Fruit fly (Drosophila melanogaster) whole organism, pupa: ENCODE data around the gene Iris.

Experiments used
- CG10348 ChIP-seq: fragments of 200-800 bp; sonication (Bioruptor generic); IDR thresholded peaks from 2 replicates; pipeline ENCODE4 v1.3.6; 2022; ENCODE audit warnings: missing biosample characterization, missing genetic modification characterization
- CG13204 ChIP-seq: fragments of 200-800 bp; sonication (Bioruptor generic); optimal IDR thresholded peaks from 2 replicates; lab custom pipeline; 2018; ENCODE audit warnings: missing biosample characterization, mild to moderate bottlenecking, missing genetic modification characterization, moderate library complexity
- CG14655 ChIP-seq: fragments of 200-800 bp; sonication (Bioruptor generic); optimal IDR thresholded peaks from 3 replicates; lab custom pipeline; 2017; ENCODE audit warnings: mild to moderate bottlenecking, missing biosample characterization, missing genetic modification reagents, missing genetic modification characterization
- CG34367 ChIP-seq: fragments of 200-800 bp; sonication (Bioruptor generic); optimal IDR thresholded peaks from 2 replicates; lab custom pipeline; 2018; ENCODE audit warnings: missing biosample characterization, mild to moderate bottlenecking, missing genetic modification characterization
- CG4496 ChIP-seq: fragments of 200-800 bp; sonication (Bioruptor generic); IDR thresholded peaks from 3 replicates; pipeline ENCODE4 v1.3.6; 2022; ENCODE audit warnings: missing biosample characterization, missing genetic modification characterization
- Ets98B ChIP-seq: fragments of 200-800 bp; sonication (Bioruptor generic); IDR thresholded peaks from 2 replicates; pipeline ENCODE4 v1.3.6; 2022; ENCODE audit warnings: missing biosample characterization, missing genetic modification characterization
- Pif1B ChIP-seq: fragments of 200-800 bp; sonication (Bioruptor generic); optimal IDR thresholded peaks from 3 replicates; lab custom pipeline; 2016; ENCODE audit warnings: missing biosample characterization, missing genetic modification characterization

- TF ChIP-seq CG14655 (GFP tag; lab: Kevin White, UChicago) (no peak), CG4496 (GFP tag; lab: Robert Waterston, UW) (peak; percentile 69), CG13204 (GFP tag; lab: Kevin White, UChicago) (no peak), CG34367 (no peak), CG10348 (no peak), Pif1B (no peak), Ets98B (GFP tag; lab: Robert Waterston, UW) (peak; percentile 51)
Observed at dm6 chr2L:1150554-1150953, 16.7 kb upstream of the Iris start, which contains the start of the genes Tfb4 and Vps29.
